Fruit fly (Drosophila melanogaster): ENCODE results near the gene CG9500.

CG9500 gene

dm6 chr2L:6323536-6324385 is 34.4 kb downstream of the CG9500 start, which contains the start of gene PDZ-GEF (continued):
- TF ChIP-seq pan (optimal IDR thresholded peaks at IDR 0.05) = no peak
- peak in 1 of 2 experiments; percentile 47 for TF ChIP-seq pan (GFP tag; optimal IDR thresholded peaks at IDR 0.05 in 1 of 2, IDR thresholded peaks at IDR 0.05 in 1 of 2)
- peak; percentile 74 for TF ChIP-seq Hmr (GFP tag; optimal IDR thresholded peaks at IDR 0.05)
- TF ChIP-seq Rx (GFP tag; IDR thresholded peaks at IDR 0.05) = no peak
- peak; percentile 61; the same call in 1 of the 4 replicates for TF ChIP-seq Dll (GFP tag; IDR thresholded peaks at IDR 0.05; ENCODE audit: partially characterized antibody)
- TF ChIP-seq gfzf (GFP tag; optimal IDR thresholded peaks at IDR 0.05) = peak; percentile 93
- no peak for TF ChIP-seq CG12299 (tag; optimal IDR thresholded peaks at IDR 0.05)
- TF ChIP-seq slbo (GFP tag; IDR thresholded peaks at IDR 0.05) = peak; percentile 59; the same call in 1 of the 2 replicates
- no peak for TF ChIP-seq lbe (GFP tag; optimal IDR thresholded peaks at IDR 0.05)
- TF ChIP-seq fu2 (GFP tag; optimal IDR thresholded peaks at IDR 0.05) = no peak
- TF ChIP-seq Sox100B (GFP tag; optimal IDR thresholded peaks at IDR 0.05) = no peak
- peak; percentile 25 for TF ChIP-seq CG9817 (tag; optimal IDR thresholded peaks at IDR 0.05)
- TF ChIP-seq CG17912 (GFP tag; optimal IDR thresholded peaks at IDR 0.05) = no peak
- peak; percentile 50; the same call in 1 of the 2 replicates for TF ChIP-seq CG10366 (GFP tag; IDR thresholded peaks at IDR 0.05)
- TF ChIP-seq gsb-n (tag; optimal IDR thresholded peaks at IDR 0.05) = no peak
- no peak for TF ChIP-seq CkIIα-i1 (GFP tag; IDR thresholded peaks at IDR 0.05)
- no peak for TF ChIP-seq sr (GFP tag; IDR thresholded peaks at IDR 0.05)
- no peak; the same call in 1 of the 2 replicates for TF ChIP-seq CG31441 (GFP tag; IDR thresholded peaks at IDR 0.05)
- no peak; the same call in 1 of the 2 replicates for TF ChIP-seq ato (GFP tag; IDR thresholded peaks at IDR 0.05; ENCODE audit: partially characterized antibody)
- no peak for TF ChIP-seq CG17802 (tag; optimal IDR thresholded peaks at IDR 0.05)
- TF ChIP-seq ac (GFP tag; optimal IDR thresholded peaks at IDR 0.05) = no peak
- no peak for TF ChIP-seq Doc3 (GFP tag; IDR thresholded peaks at IDR 0.05; ENCODE audit: partially characterized antibody)
- no peak for TF ChIP-seq CoRest (tag; optimal IDR thresholded peaks at IDR 0.05)
- no peak for TF ChIP-seq crp (GFP tag; optimal IDR thresholded peaks at IDR 0.05)
- no peak for TF ChIP-seq Aef1 (GFP tag; IDR thresholded peaks at IDR 0.05)
- TF ChIP-seq CG18476 (GFP tag; optimal IDR thresholded peaks at IDR 0.05) = no peak
- no peak for TF ChIP-seq CG12744 (GFP tag; optimal IDR thresholded peaks at IDR 0.05)
- TF ChIP-seq CG12155 (GFP tag; optimal IDR thresholded peaks at IDR 0.05) = peak; percentile 47
- TF ChIP-seq Dad (GFP tag; optimal IDR thresholded peaks at IDR 0.05) = no peak
- peak; percentile 26 for TF ChIP-seq CG31388 (GFP tag; optimal IDR thresholded peaks at IDR 0.05)
- peak; percentile 7 for TF ChIP-seq CG6854 (GFP tag; optimal IDR thresholded peaks at IDR 0.05)
- TF ChIP-seq zfh1 (GFP tag; IDR thresholded peaks at IDR 0.05) = peak; percentile 73
- TF ChIP-seq CG8281 (tag; optimal IDR thresholded peaks at IDR 0.05) = no peak
- no peak for TF ChIP-seq CG1792 (GFP tag; optimal IDR thresholded peaks at IDR 0.05)
- TF ChIP-seq CG8388 (GFP tag; optimal IDR thresholded peaks at IDR 0.05) = peak; percentile 20
- no peak for TF ChIP-seq Bdp1 (GFP tag; optimal IDR thresholded peaks at IDR 0.05)
- TF ChIP-seq pzg (GFP tag; optimal IDR thresholded peaks at IDR 0.05) = peak; percentile 89
- peak; percentile 51 for TF ChIP-seq bab2 (GFP tag; optimal IDR thresholded peaks at IDR 0.05)
- peak; percentile 10 for TF ChIP-seq CG13775 (GFP tag; optimal IDR thresholded peaks at IDR 0.05)
- no peak for TF ChIP-seq wek (GFP tag; optimal IDR thresholded peaks at IDR 0.05)
- TF ChIP-seq pros (GFP tag; optimal IDR thresholded peaks at IDR 0.05) = no peak
- peak; percentile 32 for TF ChIP-seq CG4707 (GFP tag; optimal IDR thresholded peaks at IDR 0.05)
- TF ChIP-seq CG7745 (tag; optimal IDR thresholded peaks at IDR 0.05) = peak; percentile 15
- TF ChIP-seq CG16813 (GFP tag; IDR thresholded peaks at IDR 0.05; ENCODE audit: partially characterized antibody) = peak; percentile 41; the same call in 1 of the 3 replicates
- peak; percentile 82 for TF ChIP-seq Myb (GFP tag; optimal IDR thresholded peaks at IDR 0.05)
- TF ChIP-seq pum (GFP tag; optimal IDR thresholded peaks at IDR 0.05) = peak; percentile 37
- peak; percentile 52 for TF ChIP-seq PHDP (tag; optimal IDR thresholded peaks at IDR 0.05)
- TF ChIP-seq Adf1 (GFP tag; IDR thresholded peaks at IDR 0.05) = no peak

All from whole organism, embryonic.